Fruit fly (Drosophila melanogaster) whole organism, pupa: ENCODE data around the gene CG6927.

Source experiments
- CG10348 ChIP-seq: fragments of 200-800 bp; sonication (Bioruptor generic); IDR thresholded peaks from 2 replicates; pipeline ENCODE4 v1.3.6; 2022; ENCODE audit warnings: missing biosample characterization, missing genetic modification characterization
- CG12605 ChIP-seq: fragments of 200-800 bp; sonication (Bioruptor generic); IDR thresholded peaks from 2 replicates; pipeline ENCODE4 v1.3.6; 2022; ENCODE audit warnings: missing biosample characterization, missing genetic modification characterization
- CG13204 ChIP-seq: fragments of 200-800 bp; sonication (Bioruptor generic); optimal IDR thresholded peaks from 2 replicates; lab custom pipeline; 2018; ENCODE audit warnings: missing biosample characterization, mild to moderate bottlenecking, missing genetic modification characterization, moderate library complexity
- CG14655 ChIP-seq: fragments of 200-800 bp; sonication (Bioruptor generic); optimal IDR thresholded peaks from 3 replicates; lab custom pipeline; 2017; ENCODE audit warnings: mild to moderate bottlenecking, missing biosample characterization, missing genetic modification reagents, missing genetic modification characterization
- CG15710 ChIP-seq: fragments of 200-800 bp; sonication (Bioruptor generic); optimal IDR thresholded peaks from 2 replicates; lab custom pipeline; 2018; ENCODE audit warnings: missing biosample characterization, mild to moderate bottlenecking, missing genetic modification characterization, moderate library complexity
- CG17806 ChIP-seq: fragments of 200-800 bp; sonication (Bioruptor generic); optimal IDR thresholded peaks from 2 replicates; lab custom pipeline; 2018; ENCODE audit warnings: missing biosample characterization, mild to moderate bottlenecking, missing genetic modification characterization, moderate library complexity
- CG32121 ChIP-seq: fragments of 200-800 bp; sonication (Bioruptor generic); IDR thresholded peaks from 2 replicates; pipeline ENCODE4 v1.3.6; 2022; ENCODE audit warnings: missing biosample characterization, missing genetic modification characterization
- CG34367 ChIP-seq: fragments of 200-800 bp; sonication (Bioruptor generic); optimal IDR thresholded peaks from 2 replicates; lab custom pipeline; 2018; ENCODE audit warnings: missing biosample characterization, mild to moderate bottlenecking, missing genetic modification characterization
- CG4496 ChIP-seq: fragments of 200-800 bp; sonication (Bioruptor generic); IDR thresholded peaks from 3 replicates; pipeline ENCODE4 v1.3.6; 2022; ENCODE audit warnings: missing biosample characterization, missing genetic modification characterization
- CG8159 ChIP-seq: fragments of 200-800 bp; sonication (Bioruptor generic); optimal IDR thresholded peaks from 3 replicates; lab custom pipeline; 2018; ENCODE audit warnings: missing biosample characterization, mild to moderate bottlenecking, missing genetic modification characterization, moderate library complexity
- CG8301 ChIP-seq: fragments of 200-800 bp; sonication (Bioruptor generic); optimal IDR thresholded peaks from 2 replicates; lab custom pipeline; 2018; ENCODE audit warnings: missing biosample characterization, mild to moderate bottlenecking, missing genetic modification characterization
- CG9948 ChIP-seq: fragments of 200-800 bp; sonication (Bioruptor generic); optimal IDR thresholded peaks from 2 replicates; lab custom pipeline; 2018; ENCODE audit warnings: missing biosample characterization, mild to moderate bottlenecking, missing genetic modification characterization, moderate library complexity
- D1 ChIP-seq: fragments of 200-800 bp; sonication (Bioruptor generic); optimal IDR thresholded peaks from 2 replicates; lab custom pipeline; 2018; ENCODE audit warnings: missing biosample characterization, mild to moderate bottlenecking, missing genetic modification characterization, moderate library complexity
- EcR ChIP-seq: fragments of 200-800 bp; sonication (Bioruptor generic); optimal IDR thresholded peaks from 3 replicates; lab custom pipeline; 2019; ENCODE audit warnings: missing biosample characterization, missing genetic modification characterization, mild to moderate bottlenecking, moderate library complexity, missing genetic modification reagents
- Ets98B ChIP-seq: fragments of 200-800 bp; sonication (Bioruptor generic); IDR thresholded peaks from 2 replicates; pipeline ENCODE4 v1.3.6; 2022; ENCODE audit warnings: missing biosample characterization, missing genetic modification characterization
- Pif1A ChIP-seq: fragments of 200-800 bp; sonication (Bioruptor generic); optimal IDR thresholded peaks from 3 replicates; lab custom pipeline; 2016; ENCODE audit warnings: missing biosample characterization, missing genetic modification characterization
- Pif1B ChIP-seq: fragments of 200-800 bp; sonication (Bioruptor generic); optimal IDR thresholded peaks from 3 replicates; lab custom pipeline; 2016; ENCODE audit warnings: missing biosample characterization, missing genetic modification characterization
- Snoo ChIP-seq: fragments of 200-800 bp; sonication (Bioruptor generic); optimal IDR thresholded peaks from 3 replicates; lab custom pipeline; 2017; ENCODE audit warnings: missing biosample characterization, mild to moderate bottlenecking, missing genetic modification characterization, inconsistent platforms
- fd96Ca ChIP-seq: fragments of 200-800 bp; sonication (Bioruptor generic); IDR thresholded peaks from 3 replicates; pipeline ENCODE4 v1.3.6; 2022; ENCODE audit warnings: missing biosample characterization, missing genetic modification characterization
- gl ChIP-seq: fragments of 200-800 bp; sonication (Bioruptor generic); optimal IDR thresholded peaks from 2 replicates; lab custom pipeline; 2018; ENCODE audit warnings: missing biosample characterization, mild to moderate bottlenecking, missing genetic modification characterization
- rn ChIP-seq: fragments of 200-800 bp; sonication (Bioruptor generic); IDR thresholded peaks from 2 replicates; pipeline ENCODE4 v1.3.6; 2022; ENCODE audit warnings: missing biosample characterization, missing genetic modification characterization

Gene CG6927

DNA sequence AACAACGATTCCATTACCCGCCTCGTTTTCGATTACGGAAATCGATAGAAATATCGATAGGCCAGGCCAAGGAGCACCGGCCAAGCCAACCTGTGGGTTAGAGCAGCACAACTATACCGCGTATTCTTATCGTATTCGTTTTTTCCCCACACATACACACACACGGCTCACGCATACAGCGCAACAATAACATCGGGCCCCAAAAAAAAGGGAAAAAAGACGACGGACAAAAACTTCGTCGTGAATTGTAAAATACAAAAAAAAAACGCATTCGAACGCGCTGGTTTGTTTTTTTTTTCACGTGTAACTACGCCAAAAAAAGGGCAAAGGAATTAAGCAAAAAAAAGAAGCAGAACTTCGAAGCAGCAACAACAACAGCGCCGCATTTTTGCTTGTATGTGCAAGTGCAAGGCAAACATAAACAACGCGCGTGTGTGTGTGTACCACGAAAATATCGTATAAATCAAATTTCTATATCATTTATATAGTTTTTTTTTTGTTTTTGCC, 2.3 kb downstream of the CG6927 start, which contains the start of gene CG32772:
TSS of gene CG32772 (plus strand) at position 177 of the 507 bp plus-strand sequence.
- TF ChIP-seq gl (tag; lab: Kevin White, UChicago) (peak; percentile 100), rn (GFP tag; lab: Robert Waterston, UW) (peak; percentile 97), CG4496 (peak; percentile 98), Ets98B (GFP tag; lab: Robert Waterston, UW) (peak; percentile 97), CG8159 (tag; lab: Kevin White, UChicago) (peak; percentile 99), EcR (GFP tag; lab: Kevin White, UChicago) (peak; percentile 89), Snoo (peak; percentile 99), CG32121 (GFP tag; lab: Robert Waterston, UW) (peak; percentile 96), D1 (tag; lab: Kevin White, UChicago) (peak; percentile 98), Pif1A (GFP tag; lab: Kevin White, UChicago) (peak; percentile 100), CG14655 (GFP tag; lab: Kevin White, UChicago) (peak; percentile 97), CG9948 (tag; lab: Kevin White, UChicago) (peak; percentile 97), CG13204 (GFP tag; lab: Kevin White, UChicago) (peak; percentile 99), CG15710 (tag; lab: Kevin White, UChicago) (peak; percentile 99), CG10348 (GFP tag; lab: Robert Waterston, UW) (peak; percentile 49; the same call in 1 of the 2 replicates), CG12605 (peak; percentile 98), fd96Ca (GFP tag; lab: Robert Waterston, UW) (peak; percentile 97), CG8301 (peak; percentile 94), Pif1B (GFP tag; lab: Kevin White, UChicago) (peak; percentile 100), CG17806 (peak; percentile 99), CG34367 (tag; lab: Kevin White, UChicago) (peak; percentile 99)

DNA sequence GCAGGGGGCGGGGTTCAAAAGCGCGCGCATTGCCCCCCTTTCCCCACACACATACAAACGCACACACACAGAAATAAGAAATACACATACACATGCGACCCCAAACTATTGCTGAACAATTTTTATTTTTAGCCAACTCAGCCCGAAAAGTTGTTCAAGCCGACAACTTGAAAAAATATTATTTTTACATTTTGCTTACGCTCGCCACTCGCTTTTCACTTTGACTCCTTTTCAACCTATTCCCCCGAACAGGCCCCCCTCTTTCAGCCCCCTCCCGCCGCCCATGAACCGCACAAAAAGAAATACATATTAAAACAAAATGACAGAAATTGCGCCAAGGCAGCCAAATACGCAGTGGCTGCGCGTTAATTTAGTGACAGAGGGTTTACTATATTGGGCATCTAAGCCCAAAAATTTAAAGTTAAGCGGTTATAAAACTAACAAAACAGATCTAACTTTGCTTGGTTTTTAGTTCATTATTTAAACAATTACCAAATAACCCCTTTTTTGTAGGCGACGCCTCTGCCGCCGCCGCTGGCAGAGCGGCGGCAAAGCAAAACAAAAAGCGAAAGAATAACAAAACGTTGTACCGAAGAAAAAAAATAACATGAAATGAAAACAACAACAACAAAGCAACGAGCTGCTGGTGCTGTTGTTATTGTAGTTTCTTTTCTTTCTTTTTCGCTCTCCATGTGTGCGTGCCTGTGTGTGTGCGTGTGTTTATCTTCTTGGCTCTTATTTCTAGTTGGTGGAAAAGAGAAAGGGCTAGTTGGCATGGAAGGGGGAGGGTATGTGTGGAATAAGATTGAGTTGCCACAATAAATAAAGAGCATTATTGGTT, 3.5 kb downstream of the CG6927 start:
- TF ChIP-seq gl (tag; lab: Kevin White, UChicago) (peak; percentile 100), CG15710 (tag; lab: Kevin White, UChicago) (peak; percentile 100), EcR (GFP tag; lab: Kevin White, UChicago) (peak; percentile 87), CG4496 (peak; percentile 100), D1 (tag; lab: Kevin White, UChicago) (peak; percentile 100), CG32121 (GFP tag; lab: Robert Waterston, UW) (peak; percentile 100), fd96Ca (GFP tag; lab: Robert Waterston, UW) (peak; percentile 100), Pif1B (GFP tag; lab: Kevin White, UChicago) (peak; percentile 100), CG13204 (GFP tag; lab: Kevin White, UChicago) (peak; percentile 99), CG9948 (tag; lab: Kevin White, UChicago) (peak; percentile 100), CG8301 (peak; percentile 100), rn (GFP tag; lab: Robert Waterston, UW) (peak; percentile 99), Ets98B (GFP tag; lab: Robert Waterston, UW) (peak; percentile 100), Snoo (peak; percentile 100), CG17806 (peak; percentile 100), CG14655 (GFP tag; lab: Kevin White, UChicago) (peak; percentile 100), CG10348 (GFP tag; lab: Robert Waterston, UW) (peak; percentile 99), CG12605 (peak; percentile 100), CG8159 (tag; lab: Kevin White, UChicago) (peak; percentile 100), Pif1A (GFP tag; lab: Kevin White, UChicago) (peak; percentile 100), CG34367 (tag; lab: Kevin White, UChicago) (peak; percentile 100)
- TF ChIP-seq, all 21 proteins: peak for 21

DNA sequence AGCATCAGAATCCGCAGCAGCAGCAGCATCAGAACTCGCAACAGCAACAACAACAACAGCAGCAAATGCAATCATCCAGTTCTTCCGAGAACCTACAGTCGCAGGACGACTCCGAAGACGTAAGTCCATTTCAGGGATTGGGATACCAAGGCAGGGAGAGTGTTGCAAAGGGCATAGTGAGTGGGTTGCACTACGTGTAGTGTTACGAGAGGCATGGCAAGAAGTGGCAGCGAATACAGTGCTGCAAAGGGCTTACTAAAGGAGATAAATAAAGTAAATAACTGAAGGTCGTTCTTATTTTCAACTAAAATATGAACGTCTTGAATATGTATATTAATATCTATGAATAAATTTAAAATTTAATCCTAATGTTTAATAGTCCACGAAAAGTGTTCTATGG, 4.4 kb downstream of the CG6927 start:
- TF ChIP-seq CG4496 (no peak), CG9948 (tag; lab: Kevin White, UChicago) (no peak)

DNA sequence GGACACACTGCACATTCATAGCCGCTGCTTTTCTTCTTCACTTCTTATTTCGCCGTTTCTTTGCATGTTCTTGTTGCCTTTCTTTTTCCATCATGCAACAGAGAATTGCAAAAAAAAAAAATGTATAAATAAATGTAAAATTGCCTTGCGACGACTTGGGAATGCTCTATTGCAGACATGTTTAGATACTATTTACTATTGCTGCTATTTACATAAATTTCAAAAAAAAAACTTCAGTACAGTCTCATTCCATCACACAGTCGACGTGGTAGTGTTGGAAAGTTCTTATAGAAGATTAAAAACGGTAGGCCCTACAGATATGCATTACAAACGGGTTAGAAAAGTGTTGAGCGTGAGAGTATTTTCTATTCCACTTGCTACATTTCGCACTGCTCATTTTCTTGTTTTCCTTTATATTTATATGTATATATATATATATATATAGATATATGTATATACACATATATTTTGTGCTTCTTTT, 5.1 kb downstream of the CG6927 start:
- peak; percentile 84 for TF ChIP-seq CG8159 (tag; lab: Kevin White, UChicago)
- peak; percentile 77 for TF ChIP-seq gl (tag; lab: Kevin White, UChicago)
- TF ChIP-seq CG17806: peak; percentile 73
- TF ChIP-seq CG14655 (GFP tag; lab: Kevin White, UChicago): peak; percentile 91
- peak; percentile 69 for TF ChIP-seq D1 (tag; lab: Kevin White, UChicago)
- TF ChIP-seq fd96Ca (GFP tag; lab: Robert Waterston, UW): peak; percentile 78; the same call in 2 of the 3 replicates
- peak; percentile 74 for TF ChIP-seq CG9948 (tag; lab: Kevin White, UChicago)
- peak; percentile 79 for TF ChIP-seq Snoo
- peak; percentile 78 for TF ChIP-seq CG13204 (GFP tag; lab: Kevin White, UChicago)
- TF ChIP-seq CG10348 (GFP tag; lab: Robert Waterston, UW): no peak
- peak; percentile 83 for TF ChIP-seq Pif1A (GFP tag; lab: Kevin White, UChicago)
- peak; percentile 56 for TF ChIP-seq CG12605
- TF ChIP-seq CG8301: peak; percentile 75
- TF ChIP-seq Pif1B (GFP tag; lab: Kevin White, UChicago): peak; percentile 89
- peak; percentile 53 for TF ChIP-seq rn (GFP tag; lab: Robert Waterston, UW)
- TF ChIP-seq CG15710 (tag; lab: Kevin White, UChicago): peak; percentile 84
- peak; percentile 72 for TF ChIP-seq CG4496
- peak; percentile 61 for TF ChIP-seq Ets98B (GFP tag; lab: Robert Waterston, UW)
- peak; percentile 62 for TF ChIP-seq CG32121 (GFP tag; lab: Robert Waterston, UW)
- peak; percentile 44 for TF ChIP-seq EcR (GFP tag; lab: Kevin White, UChicago)
- TF ChIP-seq CG34367 (tag; lab: Kevin White, UChicago): peak; percentile 81
